Worm (Caenorhabditis elegans) whole organism, late embryonic: ENCODE data around the gene lbp-1.

Experiments used
- C08G9.2 ChIP-seq: sonication (generic microtip); optimal IDR thresholded peaks from 2 replicates; lab custom pipeline; 2016; ENCODE audit warnings: mild to moderate bottlenecking, missing genetic modification characterization, moderate library complexity, missing compliant biosample characterization
- C38D4.7 ChIP-seq: fragments of 200-800 bp; sonication (Bioruptor generic); optimal IDR thresholded peaks from 2 replicates; lab custom pipeline; 2018; ENCODE audit warnings: mild to moderate bottlenecking, missing genetic modification characterization, moderate library complexity, missing compliant biosample characterization
- F13H6.1 ChIP-seq: sonication (generic microtip); optimal IDR thresholded peaks from 2 replicates; lab custom pipeline; 2016; ENCODE audit warnings: missing genetic modification characterization, missing compliant biosample characterization
- K09A11.1 ChIP-seq: sonication (generic microtip); optimal IDR thresholded peaks from 2 replicates; lab custom pipeline; 2017; ENCODE audit warnings: antibody characterized with exemption, mild to moderate bottlenecking, missing genetic modification characterization, missing compliant biosample characterization; ENCODE audit not compliant: insufficient read depth
- Y22D7AL.16 ChIP-seq: sonication (generic microtip); optimal IDR thresholded peaks from 2 replicates; lab custom pipeline; 2016; ENCODE audit warnings: missing genetic modification characterization, missing compliant biosample characterization
- ceh-14 ChIP-seq: sonication (generic microtip); optimal IDR thresholded peaks from 2 replicates; lab custom pipeline; 2016; ENCODE audit warnings: missing genotype, missing genetic modification characterization, missing compliant biosample characterization
- ceh-18 ChIP-seq: sonication (generic microtip); optimal IDR thresholded peaks from 2 replicates; lab custom pipeline; 2016; ENCODE audit warnings: missing genetic modification characterization, missing compliant biosample characterization
- ceh-2 ChIP-seq: sonication (generic microtip); optimal IDR thresholded peaks from 2 replicates; lab custom pipeline; 2016; ENCODE audit warnings: missing genotype, missing genetic modification characterization, missing compliant biosample characterization
- ceh-30 ChIP-seq: fragments of 150-350 bp; optimal IDR thresholded peaks from 2 replicates; lab custom pipeline; 2014; ENCODE audit warnings: missing biosample characterization, missing genetic modification characterization
- ceh-31 ChIP-seq: sonication (generic microtip); optimal IDR thresholded peaks from 2 replicates; lab custom pipeline; 2016; ENCODE audit warnings: missing genetic modification characterization, missing compliant biosample characterization
- ceh-34 ChIP-seq: sonication (generic microtip); optimal IDR thresholded peaks from 2 replicates; lab custom pipeline; 2016; ENCODE audit warnings: mild to moderate bottlenecking, missing genetic modification characterization, missing compliant biosample characterization
- ceh-45 ChIP-seq: fragments of 200-800 bp; sonication (Bioruptor generic); IDR thresholded peaks from 2 replicates; pipeline ENCODE4 v1.3.6; 2022; ENCODE audit warnings: missing genetic modification reagents, missing genetic modification characterization, missing compliant biosample characterization
- ceh-48 ChIP-seq: sonication (generic microtip); optimal IDR thresholded peaks from 2 replicates; lab custom pipeline; 2016; ENCODE audit warnings: missing genetic modification characterization, inconsistent platforms, missing compliant biosample characterization
- ceh-6 ChIP-seq: fragments of 200-800 bp; sonication (Bioruptor generic); optimal IDR thresholded peaks from 2 replicates; lab custom pipeline; 2018; ENCODE audit warnings: mild to moderate bottlenecking, missing genetic modification characterization, missing compliant biosample characterization
- che-1 ChIP-seq: sonication (generic microtip); optimal IDR thresholded peaks from 2 replicates; lab custom pipeline; 2016; ENCODE audit warnings: mild to moderate bottlenecking, missing genetic modification characterization, missing compliant biosample characterization
- dmd-4 ChIP-seq: sonication (generic microtip); optimal IDR thresholded peaks from 2 replicates; lab custom pipeline; 2016; ENCODE audit warnings: borderline replicate concordance, missing genetic modification characterization, missing compliant biosample characterization
- elt-2 ChIP-seq: sonication (generic microtip); optimal IDR thresholded peaks from 2 replicates; lab custom pipeline; 2016; ENCODE audit warnings: missing genetic modification reagents, missing genetic modification characterization, missing compliant biosample characterization
- elt-4 ChIP-seq: sonication (generic microtip); optimal IDR thresholded peaks from 2 replicates; lab custom pipeline; 2016; ENCODE audit warnings: missing genetic modification characterization, missing compliant biosample characterization
- fax-1 ChIP-seq: sonication (generic microtip); optimal IDR thresholded peaks from 2 replicates; lab custom pipeline; 2016; ENCODE audit warnings: missing genotype, missing genetic modification characterization, missing compliant biosample characterization
- fkh-10 ChIP-seq: fragments of 150-350 bp; optimal IDR thresholded peaks from 2 replicates; lab custom pipeline; 2014; ENCODE audit warnings: missing biosample characterization, missing genetic modification reagents, missing genetic modification characterization
- gmeb-2 ChIP-seq: sonication (generic microtip); optimal IDR thresholded peaks from 2 replicates; lab custom pipeline; 2016; ENCODE audit warnings: missing genetic modification characterization, inconsistent platforms, missing compliant biosample characterization
- hlh-30 ChIP-seq: sonication (generic microtip); optimal IDR thresholded peaks from 2 replicates; lab custom pipeline; 2017; ENCODE audit warnings: antibody characterized with exemption, missing genetic modification characterization, missing compliant biosample characterization; ENCODE audit not compliant: insufficient read depth
- hlh-8 ChIP-seq: sonication (generic microtip); optimal IDR thresholded peaks from 2 replicates; lab custom pipeline; 2016; ENCODE audit warnings: missing genotype, missing genetic modification characterization, missing compliant biosample characterization
- lim-6 ChIP-seq: sonication (generic microtip); optimal IDR thresholded peaks from 2 replicates; lab custom pipeline; 2016; ENCODE audit warnings: missing genetic modification characterization, missing compliant biosample characterization
- lin-11 ChIP-seq: fragments of 200-800 bp; sonication (Bioruptor generic); optimal IDR thresholded peaks from 2 replicates; lab custom pipeline; 2018; ENCODE audit warnings: mild to moderate bottlenecking, missing genetic modification characterization, missing compliant biosample characterization
- madf-2 ChIP-seq: sonication (generic microtip); optimal IDR thresholded peaks from 2 replicates; lab custom pipeline; 2017; ENCODE audit warnings: missing genetic modification characterization, missing compliant biosample characterization
- nfya-1 ChIP-seq: sonication (generic microtip); optimal IDR thresholded peaks from 2 replicates; lab custom pipeline; 2017; ENCODE audit warnings: missing genetic modification characterization, mild to moderate bottlenecking, missing compliant biosample characterization, antibody characterized with exemption, moderate library complexity
- nhr-232 ChIP-seq: sonication (generic microtip); optimal IDR thresholded peaks from 2 replicates; lab custom pipeline; 2016; ENCODE audit warnings: missing genetic modification characterization, missing compliant biosample characterization
- odd-2 ChIP-seq: sonication (generic microtip); optimal IDR thresholded peaks from 2 replicates; lab custom pipeline; 2017; ENCODE audit warnings: antibody characterized with exemption, mild to moderate bottlenecking, missing genetic modification characterization, missing compliant biosample characterization
- pha-2 ChIP-seq: sonication (generic microtip); optimal IDR thresholded peaks from 2 replicates; lab custom pipeline; 2017; ENCODE audit warnings: mild to moderate bottlenecking, missing genetic modification characterization, missing compliant biosample characterization
- pha-4 ChIP-seq: fragments of 150-350 bp; optimal IDR thresholded peaks from 2 replicates; lab custom pipeline; 2018; ENCODE audit warnings: missing biosample characterization, missing genetic modification reagents, missing genetic modification characterization
- rnt-1 ChIP-seq: sonication (generic microtip); optimal IDR thresholded peaks from 2 replicates; lab custom pipeline; 2016; ENCODE audit warnings: missing genetic modification characterization, missing compliant biosample characterization
- sdc-2 ChIP-seq: sonication (generic microtip); optimal IDR thresholded peaks from 2 replicates; lab custom pipeline; 2016; ENCODE audit warnings: missing genotype, missing genetic modification characterization, missing compliant biosample characterization
- sox-2 ChIP-seq: fragments of 200-800 bp; sonication (Bioruptor generic); IDR thresholded peaks from 2 replicates; pipeline ENCODE4 v1.3.6; 2022; ENCODE audit warnings: missing genetic modification reagents, missing genetic modification characterization, missing compliant biosample characterization
- tbx-2 ChIP-seq: sonication (generic microtip); optimal IDR thresholded peaks from 2 replicates; lab custom pipeline; 2016; ENCODE audit warnings: missing genetic modification characterization, missing compliant biosample characterization
- ttx-3 ChIP-seq: sonication (generic microtip); optimal IDR thresholded peaks from 2 replicates; lab custom pipeline; 2016; ENCODE audit warnings: missing genetic modification reagents, missing genetic modification characterization, missing compliant biosample characterization
- unc-42 ChIP-seq: sonication (generic microtip); optimal IDR thresholded peaks from 2 replicates; lab custom pipeline; 2016; ENCODE audit warnings: missing genotype, missing genetic modification characterization, missing compliant biosample characterization
- unc-55 ChIP-seq: sonication (generic microtip); optimal IDR thresholded peaks from 2 replicates; lab custom pipeline; 2017; ENCODE audit warnings: missing biosample characterization, missing genetic modification reagents, missing genetic modification characterization

Gene lbp-1

ce11 chrX:3235358-3235816 is 23.6 kb upstream of the lbp-1 start, which contains the start of gene F28B4.3:
Gene F28B4.3 (minus strand): TSS chrX:3235408.
- no peak for TF ChIP-seq lim-6 (tag; lab: Kevin White, UChicago)
- TF ChIP-seq, all 69 proteins: peak for 0

- TF ChIP-seq elt-2 (tag; lab: Kevin White, UChicago) (no peak), pha-2 (tag; lab: Kevin White, UChicago) (no peak), dmd-4 (tag; lab: Kevin White, UChicago) (no peak)
These were observed 15.3 kb upstream of the lbp-1 start, which contains the start of gene irg-7 for ce11 chrX:3243614-3244013. Gene irg-7 (minus strand): TSS chrX:3243636.

ce11 chrX:3244402-3244801 is 14.5 kb upstream of the lbp-1 start:
- no peak for TF ChIP-seq ceh-14 (tag; lab: Kevin White, UChicago)

ce11 chrX:3245812-3246211 is 13.1 kb upstream of the lbp-1 start, which contains the start of gene F40F4.7:
Gene F40F4.7 (minus strand): TSS chrX:3245933.
- TF ChIP-seq ceh-2 (no peak), C08G9.2 (tag; lab: Kevin White, UChicago) (no peak), C38D4.7 (no peak), rnt-1 (peak; percentile 29), fax-1 (tag; lab: Kevin White, UChicago) (no peak), elt-4 (tag; lab: Kevin White, UChicago) (no peak), ceh-48 (tag; lab: Kevin White, UChicago) (no peak), ceh-6 (GFP tag; lab: Kevin White, UChicago) (no peak), nhr-232 (tag; lab: Kevin White, UChicago) (no peak), gmeb-2 (tag; lab: Kevin White, UChicago) (no peak), F13H6.1 (tag; lab: Kevin White, UChicago) (no peak), ceh-30 (tag; lab: Kevin White, UChicago) (no peak), ceh-45 (GFP tag; lab: Robert Waterston, UW) (no peak), hlh-8 (peak; percentile 51), odd-2 (tag; lab: Kevin White, UChicago) (no peak), fkh-10 (GFP tag; lab: Kevin White, UChicago) (no peak), che-1 (tag; lab: Kevin White, UChicago) (no peak), nfya-1 (peak; percentile 54), unc-55 (peak; percentile 61), Y22D7AL.16 (tag; lab: Kevin White, UChicago) (no peak), hlh-30 (tag; lab: Kevin White, UChicago) (peak; percentile 91), sox-2 (GFP tag; lab: Robert Waterston, UW) (no peak), pha-2 (tag; lab: Kevin White, UChicago) (no peak), madf-2 (tag; lab: Kevin White, UChicago) (no peak), sdc-2 (tag; lab: Kevin White, UChicago) (peak; percentile 7), tbx-2 (tag; lab: Kevin White, UChicago) (peak; percentile 57), unc-42 (peak; percentile 72), ttx-3 (tag; lab: Kevin White, UChicago) (no peak), ceh-31 (tag; lab: Kevin White, UChicago) (peak; percentile 41), ceh-34 (peak; percentile 18), ceh-18 (tag; lab: Kevin White, UChicago) (peak; percentile 12)

- no peak for TF ChIP-seq pha-4 (tag; lab: Kevin White, UChicago)
- no peak for TF ChIP-seq lin-11 (tag; lab: Kevin White, UChicago)
- no peak for TF ChIP-seq K09A11.1
- TF ChIP-seq F13H6.1 (tag; lab: Kevin White, UChicago) = no peak
These were observed 11.2 kb upstream of the lbp-1 start for ce11 chrX:3247768-3248167.
